Worm (Caenorhabditis elegans) whole organism, L4/young adult: ENCODE data around the gene ant-1.1.

Experiments used
- W03F9.2 ChIP-seq: fragments of 150-350 bp; optimal IDR thresholded peaks from 2 replicates; lab custom pipeline; 2014; ENCODE audit warnings: missing biosample characterization, missing genetic modification characterization
- dao-5 ChIP-seq: sonication (generic microtip); optimal IDR thresholded peaks from 2 replicates; lab custom pipeline; 2016; ENCODE audit warnings: missing genotype, missing genetic modification characterization, moderate library complexity, missing compliant biosample characterization
- him-1 ChIP-seq: sonication (generic microtip); optimal IDR thresholded peaks from 2 replicates; lab custom pipeline; 2016; ENCODE audit warnings: missing genotype, missing genetic modification reagents, missing genetic modification characterization, missing compliant biosample characterization

The ant-1.1 gene

DNA sequence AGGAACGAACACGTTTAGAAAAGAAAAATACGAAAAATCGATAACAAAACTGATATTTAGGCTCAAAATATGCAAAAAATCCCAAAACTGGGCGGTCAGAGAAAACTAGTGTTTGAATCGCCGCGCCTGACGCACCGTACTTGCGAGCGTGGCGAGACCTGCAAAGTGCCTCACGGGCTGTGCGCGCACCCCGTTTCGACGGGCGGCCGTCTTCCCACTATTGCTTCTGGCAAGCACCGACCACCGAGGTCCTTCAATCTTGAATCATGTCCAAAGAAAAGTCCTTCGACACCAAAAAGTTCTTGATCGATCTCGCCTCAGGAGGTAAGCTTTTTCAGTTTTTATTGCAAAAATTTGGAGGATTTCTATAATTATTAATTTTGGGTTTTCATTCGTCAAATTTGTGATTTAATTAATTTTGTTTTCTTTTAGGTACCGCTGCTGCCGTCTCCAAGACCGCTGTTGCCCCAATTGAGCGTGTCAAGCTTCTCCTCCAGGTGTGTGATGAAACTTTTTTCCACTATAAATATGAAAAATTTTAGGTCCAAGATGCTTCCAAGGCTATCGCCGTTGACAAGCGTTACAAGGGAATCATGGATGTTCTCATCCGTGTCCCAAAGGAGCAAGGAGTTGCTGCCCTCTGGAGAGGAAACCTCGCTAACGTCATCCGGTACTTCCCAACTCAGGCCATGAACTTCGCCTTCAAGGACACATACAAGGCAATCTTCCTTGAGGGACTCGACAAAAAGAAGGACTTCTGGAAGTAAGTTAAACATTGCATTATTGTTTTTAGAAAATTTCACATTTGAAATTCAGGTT is at the start of gene ant-1.1:
TSS of gene ant-1.1 (plus strand) at position 199 of the 819 bp plus-strand sequence.
- peak; percentile 88 for TF ChIP-seq W03F9.2 (tag; lab: Kevin White, UChicago)
- TF ChIP-seq him-1: peak; percentile 38
- no peak for TF ChIP-seq dao-5 (tag; lab: Kevin White, UChicago)

DNA sequence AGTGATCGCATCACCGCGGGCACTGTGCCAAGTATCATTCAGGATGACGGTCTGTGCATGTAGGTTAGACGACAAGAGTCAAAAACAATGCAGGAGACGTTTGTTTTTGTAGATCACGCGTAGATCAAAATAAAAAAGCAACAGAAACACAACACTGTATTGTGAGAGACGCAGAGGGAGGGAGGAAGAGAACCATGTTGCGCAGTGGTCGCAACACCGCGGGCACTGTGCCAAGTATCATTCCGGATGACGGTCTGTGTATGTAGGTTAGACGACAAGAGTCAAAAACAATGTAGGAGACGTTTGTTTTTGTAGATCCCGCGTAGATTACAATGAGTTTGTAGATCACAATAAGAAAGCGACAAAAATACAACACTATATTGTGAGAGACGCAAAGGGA is 44.0 kb upstream of the ant-1.1 start:
- no peak for TF ChIP-seq him-1
- no peak for TF ChIP-seq W03F9.2 (tag; lab: Kevin White, UChicago)
- no peak for TF ChIP-seq dao-5 (tag; lab: Kevin White, UChicago)

DNA sequence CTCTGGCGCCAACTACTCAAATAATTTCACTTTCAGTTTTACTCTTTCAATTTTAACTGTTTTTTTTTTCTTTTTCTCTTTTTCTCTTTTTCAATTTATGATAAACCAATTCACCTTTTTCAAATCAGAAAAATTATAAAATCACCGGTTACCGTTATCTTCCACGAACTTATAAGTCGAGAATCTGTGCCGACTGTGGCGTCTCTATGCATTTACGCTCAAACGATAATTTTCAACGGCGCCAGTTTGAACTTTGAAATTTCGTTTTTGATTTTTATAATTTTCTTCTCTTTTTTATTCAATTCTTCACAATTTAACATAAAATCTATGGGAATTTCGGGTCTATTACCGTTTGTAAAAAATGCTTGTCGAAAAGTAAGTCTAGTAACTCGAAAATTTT is 39.5 kb upstream of the ant-1.1 start, which contains the start of gene exo-1:
TSS of gene exo-1 (plus strand) at position 101 of the 400 bp plus-strand sequence.
- no peak for TF ChIP-seq dao-5 (tag; lab: Kevin White, UChicago)
- TF ChIP-seq W03F9.2 (tag; lab: Kevin White, UChicago): peak; percentile 87
- TF ChIP-seq him-1: no peak

DNA sequence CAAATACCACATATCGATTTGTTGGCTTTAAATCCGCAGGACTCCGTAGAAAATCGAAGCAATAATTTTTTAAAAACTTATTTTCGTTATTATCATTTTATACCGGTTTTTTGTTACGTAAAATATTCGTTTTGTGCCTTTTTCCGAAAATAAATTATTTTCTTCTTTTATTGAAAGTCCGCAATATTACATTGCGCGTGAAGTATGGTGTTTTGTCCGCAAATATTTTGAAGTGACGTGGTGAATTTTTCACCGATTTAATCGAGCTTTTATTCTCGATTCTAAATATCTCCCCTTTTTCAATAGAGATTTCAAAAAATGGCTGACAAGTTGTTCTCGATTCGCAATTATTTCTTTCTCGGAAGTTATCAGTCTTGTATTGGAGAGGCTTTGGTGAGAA is 36.9 kb upstream of the ant-1.1 start, which contains the start of gene cope-1:
TSS of gene cope-1 (plus strand) at position 229 of the 400 bp plus-strand sequence.
- TF ChIP-seq dao-5 (tag; lab: Kevin White, UChicago): no peak
- TF ChIP-seq him-1: no peak
- TF ChIP-seq W03F9.2 (tag; lab: Kevin White, UChicago): no peak

DNA sequence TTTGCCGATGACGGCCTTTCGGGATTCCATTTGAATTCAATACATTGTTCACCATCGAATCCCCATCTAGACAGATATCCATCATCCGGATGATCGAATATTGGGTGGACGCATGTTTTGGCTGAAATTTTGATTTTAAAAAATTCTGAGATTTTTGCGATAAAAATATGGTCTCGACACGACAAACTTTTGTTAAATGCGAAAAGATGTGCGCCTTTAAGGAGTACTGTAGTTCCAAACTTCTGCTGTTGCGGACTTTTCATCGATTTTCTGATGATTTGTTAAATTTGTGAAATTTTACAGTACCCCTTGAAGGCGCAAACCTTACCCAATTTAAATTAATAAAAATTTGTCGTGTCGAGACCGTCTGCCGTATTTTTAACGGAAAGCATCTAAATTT is 35.1 kb upstream of the ant-1.1 start:
- TF ChIP-seq him-1 (no peak), W03F9.2 (tag; lab: Kevin White, UChicago) (no peak), dao-5 (tag; lab: Kevin White, UChicago) (no peak)

DNA sequence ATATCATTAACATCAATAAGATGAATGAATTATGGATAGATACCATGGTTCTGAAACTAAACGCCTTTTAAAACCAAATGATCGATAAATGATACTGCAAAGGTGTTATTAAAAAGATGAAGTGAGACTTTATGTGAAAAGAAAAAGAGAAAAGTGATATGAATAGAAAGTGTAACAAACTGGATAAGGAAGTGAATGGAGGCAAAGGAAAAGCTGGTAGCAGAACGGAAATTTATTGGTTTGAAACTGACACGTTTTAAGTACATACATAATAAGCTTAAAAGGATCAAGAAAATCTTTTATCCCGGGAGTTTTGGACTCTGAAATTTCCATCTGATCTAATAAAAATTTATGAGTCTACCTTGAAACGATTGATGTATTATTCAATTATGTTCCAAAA is 33.3 kb upstream of the ant-1.1 start, which contains the start of gene bli-5:
TSS of gene bli-5 (minus strand) at position 101 of the 400 bp plus-strand sequence.
- TF ChIP-seq dao-5 (tag; lab: Kevin White, UChicago): no peak
- no peak for TF ChIP-seq W03F9.2 (tag; lab: Kevin White, UChicago)

DNA sequence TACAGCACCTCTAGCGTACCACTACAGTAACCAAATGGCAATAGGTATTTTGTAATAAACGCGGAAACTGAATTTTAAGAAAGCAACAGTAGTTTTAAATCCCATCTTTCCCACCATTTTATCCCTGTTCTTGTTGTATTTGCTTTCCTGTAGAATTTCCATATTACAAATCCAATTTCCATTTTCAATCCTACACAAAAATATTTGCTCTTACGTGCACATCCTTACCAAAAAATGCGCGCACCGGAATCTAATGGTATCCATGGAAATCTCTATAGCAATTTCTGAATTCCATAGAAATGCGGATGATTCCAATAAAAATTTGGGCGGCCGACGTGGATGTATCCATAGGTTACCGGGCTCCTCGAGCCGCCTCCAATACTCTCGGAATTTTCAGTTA is 32.8 kb upstream of the ant-1.1 start, which contains the start of gene trf-1:
TSS of gene trf-1 (plus strand) at position 301 of the 400 bp plus-strand sequence.
- TF ChIP-seq W03F9.2 (tag; lab: Kevin White, UChicago) (no peak), dao-5 (tag; lab: Kevin White, UChicago) (no peak), him-1 (no peak)

DNA sequence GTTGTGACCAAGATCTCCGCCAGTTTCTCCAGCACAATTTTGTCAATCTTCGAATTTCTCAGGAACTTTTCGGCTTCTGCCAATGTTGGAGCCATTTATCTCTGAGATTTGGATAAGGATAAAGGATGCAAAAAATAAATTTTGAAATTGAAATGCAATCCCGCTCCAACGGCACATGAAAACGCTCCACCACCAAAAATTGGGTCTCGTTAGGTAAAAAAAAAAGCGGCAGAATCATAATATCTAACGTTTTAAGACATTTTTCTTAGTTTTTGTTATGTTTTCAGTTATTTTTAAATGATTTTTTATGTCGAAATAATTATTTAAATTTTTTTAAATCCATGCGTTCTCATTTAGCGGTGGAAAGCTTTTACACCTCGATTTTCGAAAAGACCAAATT is 28.6 kb upstream of the ant-1.1 start, which contains the start of gene F45G2.7:
TSS of gene F45G2.7 (minus strand) at position 101 of the 400 bp plus-strand sequence.
- no peak for TF ChIP-seq dao-5 (tag; lab: Kevin White, UChicago)
- TF ChIP-seq W03F9.2 (tag; lab: Kevin White, UChicago): no peak
- no peak for TF ChIP-seq him-1

DNA sequence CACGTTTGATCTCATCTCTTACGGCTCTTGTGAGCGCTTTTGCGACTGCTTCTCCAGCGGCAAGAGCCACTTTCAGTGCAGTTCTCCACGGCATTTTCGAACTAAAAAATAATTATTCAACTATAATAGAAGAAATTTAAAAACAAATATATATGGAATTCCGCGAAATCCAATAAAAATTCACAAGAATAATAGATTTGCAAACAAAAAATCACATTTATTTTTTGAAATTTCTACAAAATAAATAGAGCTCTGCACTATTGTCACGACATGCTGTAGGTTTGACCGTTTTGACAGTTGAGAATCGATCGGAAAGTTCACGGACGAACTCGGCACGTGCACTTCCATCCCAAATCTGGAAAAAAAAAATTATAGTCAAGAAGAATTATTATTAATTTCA is 27.4 kb upstream of the ant-1.1 start, which contains the start of gene F45G2.8:
TSS of gene F45G2.8 (minus strand) at position 101 of the 400 bp plus-strand sequence.
- TF ChIP-seq W03F9.2 (tag; lab: Kevin White, UChicago) (no peak), dao-5 (tag; lab: Kevin White, UChicago) (no peak), him-1 (no peak)

DNA sequence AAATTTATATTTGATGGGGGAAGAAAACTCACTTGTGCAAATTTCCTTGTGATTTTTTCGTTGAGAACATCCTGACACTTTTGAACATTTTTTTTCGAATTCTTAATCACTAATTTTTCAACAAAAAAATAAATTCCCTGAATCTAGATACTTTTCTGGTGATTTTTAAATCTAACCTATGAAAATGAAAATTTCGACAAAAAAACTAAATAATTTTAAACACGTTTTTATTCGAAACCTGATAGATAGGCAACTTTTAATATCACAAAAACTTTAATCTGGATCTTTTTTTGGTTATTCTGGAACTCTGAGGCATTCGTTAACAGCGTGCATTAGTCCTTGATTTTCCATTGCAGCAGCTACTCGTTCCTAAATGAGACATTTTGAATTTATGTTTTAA is 26.1 kb upstream of the ant-1.1 start, which contains the start of gene F45G2.9:
TSS of gene F45G2.9 (minus strand) at position 101 of the 400 bp plus-strand sequence.
- TF ChIP-seq him-1 (no peak), dao-5 (tag; lab: Kevin White, UChicago) (no peak), W03F9.2 (tag; lab: Kevin White, UChicago) (no peak)

DNA sequence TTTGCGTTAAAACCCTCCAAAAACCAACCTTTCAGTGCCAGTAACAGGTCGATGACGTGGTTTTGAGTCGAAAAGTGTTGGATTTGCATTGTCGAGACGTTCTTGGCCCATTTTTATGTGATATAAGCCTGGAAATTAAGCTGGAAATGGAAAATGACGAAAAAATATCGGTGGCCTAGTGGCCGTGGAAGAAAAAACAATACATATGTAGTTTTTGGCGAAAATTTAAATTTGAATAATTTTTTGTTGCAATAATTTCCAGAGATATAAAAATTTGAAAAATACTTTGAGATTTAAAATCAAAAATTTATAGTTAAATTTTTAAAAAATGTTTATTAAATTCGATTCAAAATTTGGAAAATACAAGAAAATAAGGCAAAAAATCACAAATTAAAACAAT is 23.5 kb upstream of the ant-1.1 start, which contains the start of gene ciao-2B:
TSS of gene ciao-2B (minus strand) at position 130 of the 400 bp plus-strand sequence.
- TF ChIP-seq dao-5 (tag; lab: Kevin White, UChicago) (no peak), W03F9.2 (tag; lab: Kevin White, UChicago) (no peak), him-1 (no peak)

DNA sequence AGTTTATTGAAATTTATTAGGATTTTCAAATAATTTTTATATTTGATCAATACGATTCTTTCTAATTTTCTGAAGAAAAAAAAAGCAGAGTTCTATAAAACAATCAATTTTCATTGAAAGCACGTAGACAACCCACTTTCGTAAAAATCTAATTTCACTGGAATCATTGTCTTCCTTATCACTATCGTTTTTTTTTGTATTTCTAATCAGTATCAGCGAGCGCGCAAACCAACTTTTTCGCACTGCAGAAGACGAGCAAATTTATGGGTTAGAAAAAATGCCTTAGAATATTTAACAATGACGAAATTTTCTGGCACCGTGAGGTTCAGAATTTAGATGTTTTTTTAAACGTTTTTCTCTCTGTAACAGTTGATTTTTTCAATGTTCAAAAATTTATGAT is 10.1 kb upstream of the ant-1.1 start:
- no peak for TF ChIP-seq dao-5 (tag; lab: Kevin White, UChicago)
- no peak for TF ChIP-seq him-1
- TF ChIP-seq W03F9.2 (tag; lab: Kevin White, UChicago): no peak

DNA sequence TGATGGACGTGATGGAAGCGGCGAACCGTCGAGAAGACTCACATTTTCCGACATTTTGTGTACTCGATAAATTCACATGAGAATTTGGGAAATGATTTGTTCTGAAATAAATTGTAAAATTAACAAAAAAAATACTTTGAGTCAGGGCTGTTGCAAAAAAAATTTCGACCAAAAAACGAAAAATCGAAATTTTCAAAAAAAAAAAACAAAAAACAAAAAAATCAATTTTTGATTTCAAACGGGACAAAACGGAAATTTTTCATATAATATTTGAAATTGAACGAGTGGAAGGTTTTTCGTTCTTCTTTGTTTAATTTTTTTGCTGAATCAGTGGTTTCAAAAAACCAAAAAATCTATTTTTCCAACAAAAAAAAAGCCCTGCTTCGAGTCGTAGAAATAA is 7.8 kb upstream of the ant-1.1 start, which contains the start of gene cua-1:
TSS of gene cua-1 (minus strand) at position 101 of the 400 bp plus-strand sequence.
- no peak for TF ChIP-seq him-1
- TF ChIP-seq W03F9.2 (tag; lab: Kevin White, UChicago): no peak
- no peak for TF ChIP-seq dao-5 (tag; lab: Kevin White, UChicago)

DNA sequence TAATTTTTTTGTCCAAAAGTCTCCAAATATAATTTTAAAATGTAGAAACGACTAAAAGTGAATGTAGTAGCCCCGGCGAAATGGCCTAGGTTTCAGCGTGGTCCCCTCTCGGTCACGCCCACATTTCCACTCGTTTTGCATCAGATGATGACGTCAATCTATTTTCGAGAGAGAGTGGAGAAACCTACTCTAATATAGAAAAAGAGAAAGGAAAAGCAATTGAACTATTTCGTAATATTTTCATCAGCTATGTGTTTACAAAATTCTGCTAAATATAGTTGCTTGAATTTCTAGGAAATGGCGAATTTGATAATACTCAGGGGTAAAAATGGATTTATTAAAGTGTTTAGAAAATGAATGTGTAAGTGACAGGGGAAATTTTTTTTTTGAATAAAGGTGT is 7.1 kb upstream of the ant-1.1 start:
- TF ChIP-seq W03F9.2 (tag; lab: Kevin White, UChicago): no peak
- TF ChIP-seq dao-5 (tag; lab: Kevin White, UChicago): no peak
- TF ChIP-seq him-1: no peak
